Fruit fly (Drosophila melanogaster): ENCODE results near the gene TM9SF4.
A peak's percentile ranks its signal among the peaks of the same experiment; 100 is the strongest.

The TM9SF4 gene

dm6 chr2L:13783264-13784154 lies 36.8 kb downstream of the TM9SF4 start, which contains the start of gene Eato:
TSS of gene Eato (plus strand) at chr2L:13784084.
- TF ChIP-seq CG17801 (GFP tag; optimal IDR thresholded peaks at IDR 0.05; ENCODE audit: partially characterized antibody), result no peak

- no peak for TF ChIP-seq CG17801 (GFP tag; optimal IDR thresholded peaks at IDR 0.05; ENCODE audit: partially characterized antibody)
Observed at dm6 chr2L:13784155-13784681, 37.5 kb downstream of the TM9SF4 start, which contains the start of gene CG16890. TSS of gene CG16890 (minus strand) at chr2L:13784338.

- TF ChIP-seq CG17801 (GFP tag; optimal IDR thresholded peaks at IDR 0.05; ENCODE audit: partially characterized antibody), result no peak
Observed at dm6 chr2L:13790715-13791114, 44.0 kb downstream of the TM9SF4 start, which contains the start of gene CG16863. TSS of gene CG16863 (plus strand) at chr2L:13790959.

dm6 chr2L:13793405-13793804 lies 46.7 kb downstream of the TM9SF4 start, which contains the start of gene Sec71:
TSS of gene Sec71 (plus strand) at chr2L:13793521.
- peak; percentile 32 for TF ChIP-seq CG17801 (GFP tag; optimal IDR thresholded peaks at IDR 0.05; ENCODE audit: partially characterized antibody)

dm6 chr2L:13801166-13801565 lies 54.4 kb downstream of the TM9SF4 start:
- TF ChIP-seq CG17801 (GFP tag; optimal IDR thresholded peaks at IDR 0.05; ENCODE audit: partially characterized antibody), result no peak

- no peak for TF ChIP-seq CG17801 (GFP tag; optimal IDR thresholded peaks at IDR 0.05; ENCODE audit: partially characterized antibody)
Observed at dm6 chr2L:13802075-13802639, 55.4 kb downstream of the TM9SF4 start.

- no peak for TF ChIP-seq CG17801 (GFP tag; optimal IDR thresholded peaks at IDR 0.05; ENCODE audit: partially characterized antibody)
Observed at dm6 chr2L:13803032-13803661, 56.4 kb downstream of the TM9SF4 start, which contains the start of gene CAH1. TSS of gene CAH1 (plus strand) at chr2L:13803626.

dm6 chr2L:13803805-13804560 lies 57.2 kb downstream of the TM9SF4 start:
- TF ChIP-seq CG17801 (GFP tag; optimal IDR thresholded peaks at IDR 0.05; ENCODE audit: partially characterized antibody), result no peak

dm6 chr2L:13804561-13805067 lies 57.9 kb downstream of the TM9SF4 start:
- no peak for TF ChIP-seq CG17801 (GFP tag; optimal IDR thresholded peaks at IDR 0.05; ENCODE audit: partially characterized antibody)

dm6 chr2L:13805170-13805569 lies 58.4 kb downstream of the TM9SF4 start:
- no peak for TF ChIP-seq CG17801 (GFP tag; optimal IDR thresholded peaks at IDR 0.05; ENCODE audit: partially characterized antibody)

- no peak for TF ChIP-seq CG17801 (GFP tag; optimal IDR thresholded peaks at IDR 0.05; ENCODE audit: partially characterized antibody)
Observed at dm6 chr2L:13807097-13807496, 60.3 kb downstream of the TM9SF4 start.

dm6 chr2L:13807959-13808358 lies 61.2 kb downstream of the TM9SF4 start:
- no peak for TF ChIP-seq CG17801 (GFP tag; optimal IDR thresholded peaks at IDR 0.05; ENCODE audit: partially characterized antibody)

dm6 chr2L:13811323-13811722 lies 64.6 kb downstream of the TM9SF4 start, which contains the start of the genes Adat1 and CG16865:
TSS of gene Adat1 (minus strand) at chr2L:13811474.
TSS of gene CG16865 (plus strand) at chr2L:13811522.
- TF ChIP-seq CG17801 (GFP tag; optimal IDR thresholded peaks at IDR 0.05; ENCODE audit: partially characterized antibody), result no peak

- no peak for TF ChIP-seq CG17801 (GFP tag; optimal IDR thresholded peaks at IDR 0.05; ENCODE audit: partially characterized antibody)
Observed at dm6 chr2L:13813156-13813555, 66.4 kb downstream of the TM9SF4 start, which contains the start of gene CG16888. TSS of gene CG16888 (minus strand) at chr2L:13813256.
